Worm (Caenorhabditis elegans): ENCODE results near the gene C34F11.5.

DNA sequence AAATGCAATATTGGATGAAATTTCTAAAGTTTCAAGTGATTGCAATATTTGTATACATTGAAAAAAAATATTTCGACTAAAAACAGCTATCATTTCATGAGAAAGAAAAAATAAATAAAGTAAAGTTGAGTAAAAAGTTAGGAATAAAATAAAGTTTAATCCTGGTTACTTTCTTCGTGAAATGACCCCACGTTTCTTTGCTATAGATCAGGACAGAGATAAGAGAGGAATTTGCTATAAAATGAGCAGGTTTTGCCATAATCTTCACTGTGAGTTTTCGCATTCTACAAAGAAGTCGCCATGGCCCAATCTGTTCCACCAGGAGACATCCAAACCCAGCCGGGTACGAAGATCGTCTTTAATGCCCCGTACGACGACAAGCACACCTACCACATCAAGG is 1.5 kb upstream of the C34F11.5 start, which contains the start of gene msp-49:
- TF ChIP-seq tbx-37 (GFP tag; conservative IDR thresholded peaks at IDR 0.05) (no peak), aly-1 (tag; optimal IDR thresholded peaks at IDR 0.05) (no peak), ama-1 (optimal IDR thresholded peaks at IDR 0.05) (no peak), ceh-36 (tag; optimal IDR thresholded peaks at IDR 0.05) (no peak), flt-1 (GFP tag; IDR thresholded peaks at IDR 0.05) (no peak), sea-1 (GFP tag; conservative IDR thresholded peaks at IDR 0.05) (no peak), pes-1 (GFP tag; IDR thresholded peaks at IDR 0.05) (no peak), ets-7 (tag; optimal IDR thresholded peaks at IDR 0.05) (no peak), hmg-4 (GFP tag; optimal IDR thresholded peaks at IDR 0.05) (no peak), B0310.2 (tag; optimal IDR thresholded peaks at IDR 0.05) (no peak), ceh-13 (GFP tag; optimal IDR thresholded peaks at IDR 0.05) (no peak)
